Fruit fly (Drosophila melanogaster): ENCODE results near the gene CG43317.
A peak's percentile ranks its signal among the peaks of the same experiment; 100 is the strongest.

The CG43317 gene

DNA sequence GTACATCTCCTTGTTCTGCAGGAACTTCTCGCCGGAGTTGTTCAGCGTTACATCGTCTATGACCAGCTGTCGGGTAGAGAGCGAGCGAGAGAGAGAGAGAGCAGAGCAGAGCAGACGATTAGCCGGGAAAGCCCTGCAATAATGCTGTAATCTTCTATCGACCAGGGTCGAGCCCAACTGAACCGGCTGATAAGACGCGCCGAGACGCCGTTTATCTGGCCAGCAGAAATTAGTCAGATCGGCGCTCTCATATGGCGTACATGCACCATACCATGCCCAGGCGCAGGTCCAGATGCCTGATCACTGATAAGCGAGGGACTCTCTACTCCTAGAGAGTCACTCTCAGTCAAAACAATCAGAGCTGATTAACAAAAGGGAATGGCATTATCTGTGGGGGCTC is 17.7 kb upstream of the CG43317 start:
- TF ChIP-seq CG9948 (tag; optimal IDR thresholded peaks at IDR 0.05) (no peak), EcR (GFP tag; optimal IDR thresholded peaks at IDR 0.05) (peak; percentile 70)

DNA sequence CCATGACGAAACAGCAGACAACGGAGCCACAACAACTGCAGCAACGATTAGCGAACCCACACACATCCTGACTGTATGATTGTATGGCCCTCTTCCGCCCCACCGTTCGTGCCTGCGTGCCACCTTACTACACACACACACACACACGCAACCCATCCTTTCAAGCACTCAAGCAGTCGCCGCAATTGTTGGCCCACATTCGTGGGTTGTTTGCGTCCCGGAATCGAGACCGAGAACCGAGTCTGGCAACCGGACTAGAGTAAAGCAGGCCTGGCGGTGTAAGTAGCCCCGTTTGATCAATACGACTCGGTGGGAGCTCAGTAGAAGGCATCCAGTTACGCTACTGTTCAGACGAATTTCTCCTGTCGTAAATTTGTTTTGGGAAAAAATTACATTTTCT is 12.0 kb upstream of the CG43317 start, which contains the start of gene CG4546:
TSS of gene CG4546 (plus strand) at position 301 of the 400 bp plus-strand sequence.
- 0 out of 3 replicates have a peak, but pooled peaks have one; percentile 23 for TF ChIP-seq CG4496 (GFP tag; IDR thresholded peaks at IDR 0.05)
- no peak for TF ChIP-seq EcR (GFP tag; optimal IDR thresholded peaks at IDR 0.05)

DNA sequence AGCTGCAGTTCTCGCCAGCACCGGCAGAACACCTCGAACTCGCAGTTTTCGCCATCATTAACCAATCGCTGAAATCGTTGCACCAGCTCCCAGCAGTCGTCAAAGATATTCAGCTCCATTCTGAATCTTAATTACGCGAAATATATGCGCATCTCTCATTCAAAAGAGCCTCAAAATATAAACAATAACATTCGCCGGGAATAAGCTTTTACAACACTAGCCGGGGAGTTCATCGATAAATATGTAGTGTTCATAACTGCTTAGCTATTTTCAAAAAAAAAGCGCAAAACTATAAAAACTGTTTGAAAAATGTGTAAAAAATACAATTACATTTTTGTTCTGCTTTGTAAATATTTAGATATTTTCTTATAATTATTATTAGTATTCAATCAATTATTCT is 5.1 kb upstream of the CG43317 start, which contains the start of gene Pbp45:
TSS of gene Pbp45 (minus strand) at position 222 of the 400 bp plus-strand sequence.
- TF ChIP-seq CG32121 (GFP tag; IDR thresholded peaks at IDR 0.05) (no peak), rn (GFP tag; IDR thresholded peaks at IDR 0.05) (no peak), CG4496 (GFP tag; IDR thresholded peaks at IDR 0.05) (no peak), EcR (GFP tag; optimal IDR thresholded peaks at IDR 0.05) (no peak), Pif1A (GFP tag; optimal IDR thresholded peaks at IDR 0.05) (no peak), D1 (tag; optimal IDR thresholded peaks at IDR 0.05) (no peak), CG14655 (GFP tag; optimal IDR thresholded peaks at IDR 0.05) (no peak), CG8301 (tag; optimal IDR thresholded peaks at IDR 0.05) (no peak), CG10348 (GFP tag; IDR thresholded peaks at IDR 0.05) (no peak), CG34367 (tag; optimal IDR thresholded peaks at IDR 0.05) (no peak), CG12605 (GFP tag; IDR thresholded peaks at IDR 0.05) (no peak), CG8159 (tag; optimal IDR thresholded peaks at IDR 0.05) (no peak), fd96Ca (GFP tag; IDR thresholded peaks at IDR 0.05) (no peak), CG13204 (GFP tag; optimal IDR thresholded peaks at IDR 0.05) (no peak), CG17806 (tag; optimal IDR thresholded peaks at IDR 0.05) (no peak), CG9948 (tag; optimal IDR thresholded peaks at IDR 0.05) (no peak), Snoo (tag; optimal IDR thresholded peaks at IDR 0.05) (no peak)

dm6 chr3R:15836864-15837824 is 2.9 kb upstream of the CG43317 start, which contains the start of the genes ND-23 and spn-E:
ND-23 (minus strand) TSS chr3R:15837117.
spn-E (plus strand) TSS chr3R:15837419.
- TF ChIP-seq Pif1B (GFP tag; optimal IDR thresholded peaks at IDR 0.05) (no peak), rn (GFP tag; IDR thresholded peaks at IDR 0.05) (no peak), CG8159 (tag; optimal IDR thresholded peaks at IDR 0.05) (no peak), CG32121 (GFP tag; IDR thresholded peaks at IDR 0.05) (no peak), CG14655 (GFP tag; optimal IDR thresholded peaks at IDR 0.05) (no peak), CG12605 (GFP tag; IDR thresholded peaks at IDR 0.05) (no peak), Snoo (tag; optimal IDR thresholded peaks at IDR 0.05) (no peak), CG34367 (tag; optimal IDR thresholded peaks at IDR 0.05) (no peak), CG13204 (GFP tag; optimal IDR thresholded peaks at IDR 0.05) (no peak), Ets98B (GFP tag; IDR thresholded peaks at IDR 0.05) (no peak), CG10348 (GFP tag; IDR thresholded peaks at IDR 0.05) (no peak), EcR (GFP tag; optimal IDR thresholded peaks at IDR 0.05) (no peak), CG17806 (tag; optimal IDR thresholded peaks at IDR 0.05) (peak; percentile 14), CG8301 (tag; optimal IDR thresholded peaks at IDR 0.05) (no peak), gl (tag; optimal IDR thresholded peaks at IDR 0.05) (no peak), CG9948 (tag; optimal IDR thresholded peaks at IDR 0.05) (no peak), CG4496 (GFP tag; IDR thresholded peaks at IDR 0.05) (0 out of 3 replicates have a peak, but pooled peaks have one; percentile 7), fd96Ca (GFP tag; IDR thresholded peaks at IDR 0.05) (no peak), CG15710 (tag; optimal IDR thresholded peaks at IDR 0.05) (peak; percentile 39), D1 (tag; optimal IDR thresholded peaks at IDR 0.05) (no peak), Pif1A (GFP tag; optimal IDR thresholded peaks at IDR 0.05) (no peak)

dm6 chr3R:15833332-15833731 is 893 bp downstream of the CG43317 start, which contains the start of gene CG43318:
CG43318 (minus strand) TSS chr3R:15833432.
- TF ChIP-seq CG14655 (GFP tag; optimal IDR thresholded peaks at IDR 0.05): no peak
- TF ChIP-seq CG17806 (tag; optimal IDR thresholded peaks at IDR 0.05): no peak
- no peak for TF ChIP-seq Snoo (tag; optimal IDR thresholded peaks at IDR 0.05)
- TF ChIP-seq CG15710 (tag; optimal IDR thresholded peaks at IDR 0.05): no peak
- no peak for TF ChIP-seq CG12605 (GFP tag; IDR thresholded peaks at IDR 0.05)
- no peak for TF ChIP-seq CG4496 (GFP tag; IDR thresholded peaks at IDR 0.05)
- TF ChIP-seq rn (GFP tag; IDR thresholded peaks at IDR 0.05): no peak
- TF ChIP-seq Pif1B (GFP tag; optimal IDR thresholded peaks at IDR 0.05): no peak
- no peak for TF ChIP-seq Ets98B (GFP tag; IDR thresholded peaks at IDR 0.05)
- TF ChIP-seq CG8301 (tag; optimal IDR thresholded peaks at IDR 0.05): no peak
- no peak for TF ChIP-seq D1 (tag; optimal IDR thresholded peaks at IDR 0.05)
- TF ChIP-seq Pif1A (GFP tag; optimal IDR thresholded peaks at IDR 0.05): no peak
- no peak for TF ChIP-seq CG13204 (GFP tag; optimal IDR thresholded peaks at IDR 0.05)
- TF ChIP-seq CG10348 (GFP tag; IDR thresholded peaks at IDR 0.05): no peak
- TF ChIP-seq gl (tag; optimal IDR thresholded peaks at IDR 0.05): no peak
- TF ChIP-seq fd96Ca (GFP tag; IDR thresholded peaks at IDR 0.05): no peak
- no peak for TF ChIP-seq CG8159 (tag; optimal IDR thresholded peaks at IDR 0.05)

dm6 chr3R:15832525-15832924 is 1.7 kb downstream of the CG43317 start, which contains the start of gene rec:
rec (minus strand) TSS chr3R:15832632.
- TF ChIP-seq CG8159 (tag; optimal IDR thresholded peaks at IDR 0.05) (no peak), Pif1B (GFP tag; optimal IDR thresholded peaks at IDR 0.05) (no peak), CG10348 (GFP tag; IDR thresholded peaks at IDR 0.05) (no peak), CG8301 (tag; optimal IDR thresholded peaks at IDR 0.05) (no peak), CG17806 (tag; optimal IDR thresholded peaks at IDR 0.05) (no peak), CG15710 (tag; optimal IDR thresholded peaks at IDR 0.05) (no peak), gl (tag; optimal IDR thresholded peaks at IDR 0.05) (no peak), Pif1A (GFP tag; optimal IDR thresholded peaks at IDR 0.05) (no peak)

Data from whole organism, pupa.